Worm (Caenorhabditis elegans) whole organism, L4 larva: ENCODE data around the gene timm-17B.2.

Source experiments
- D1046.2 ChIP-seq: fragments of 200-800 bp; sonication (Bioruptor generic); IDR thresholded peaks from 2 replicates; pipeline ENCODE4 v1.3.6; 2022; ENCODE audit warnings: missing genetic modification characterization, missing compliant biosample characterization
- F26F4.8 ChIP-seq: fragments of 200-800 bp; sonication (Bioruptor generic); conservative IDR thresholded peaks from 2 replicates; pipeline ENCODE4 v1.3.6; 2022; ENCODE audit warnings: missing genetic modification characterization, missing compliant biosample characterization
- F44E2.7 ChIP-seq: fragments of 200-800 bp; sonication (Bioruptor generic); IDR thresholded peaks from 2 replicates; pipeline ENCODE4 v2.1.2; 2022; ENCODE audit warnings: missing genetic modification characterization, missing compliant biosample characterization
- R02D3.7 ChIP-seq: fragments of 150-350 bp; sonication (generic microtip); optimal IDR thresholded peaks from 3 replicates; lab custom pipeline; 2014; ENCODE audit warnings: missing biosample characterization, missing genetic modification characterization
- Y48G9A.11 ChIP-seq: fragments of 200-800 bp; sonication (Bioruptor generic); IDR thresholded peaks from 2 replicates; pipeline ENCODE4 v1.3.6; 2022; ENCODE audit warnings: missing genetic modification reagents, missing genetic modification characterization, missing compliant biosample characterization
- aly-2 ChIP-seq: sonication (generic microtip); optimal IDR thresholded peaks from 2 replicates; lab custom pipeline; 2018; ENCODE audit warnings: missing biosample characterization, missing genetic modification characterization
- ceh-32 ChIP-seq: sonication (generic microtip); optimal IDR thresholded peaks from 2 replicates; lab custom pipeline; 2016; ENCODE audit warnings: mild to moderate bottlenecking, missing genetic modification characterization, missing compliant biosample characterization; ENCODE audit not compliant: poor library complexity
- ctbp-1 ChIP-seq: fragments of 200-800 bp; sonication (Bioruptor generic); IDR thresholded peaks from 2 replicates; pipeline ENCODE4 v1.3.6; 2022; ENCODE audit warnings: missing genetic modification reagents, missing genetic modification characterization, missing compliant biosample characterization
- hmg-1.1 ChIP-seq: fragments of 200-800 bp; sonication (Bioruptor generic); IDR thresholded peaks from 2 replicates; pipeline ENCODE4 v1.3.6; 2022; ENCODE audit warnings: missing genetic modification reagents, missing genetic modification characterization, missing compliant biosample characterization
- lim-7 ChIP-seq: fragments of 200-800 bp; sonication (Bioruptor generic); IDR thresholded peaks from 2 replicates; pipeline ENCODE4 v1.3.6; 2022; ENCODE audit warnings: missing genetic modification characterization, missing compliant biosample characterization
- lin-1 ChIP-seq: fragments of 200-800 bp; sonication (Bioruptor generic); IDR thresholded peaks from 2 replicates; pipeline ENCODE4 v1.3.6; 2022; ENCODE audit warnings: missing genetic modification reagents, missing genetic modification characterization, missing compliant biosample characterization
- mxl-2 ChIP-seq: fragments of 200-800 bp; sonication (Bioruptor generic); conservative IDR thresholded peaks from 2 replicates; pipeline ENCODE4 v1.3.6; 2022; ENCODE audit warnings: missing genetic modification reagents, missing genetic modification characterization, missing compliant biosample characterization
- nhr-42 ChIP-seq: fragments of 200-800 bp; sonication (Bioruptor generic); IDR thresholded peaks from 2 replicates; pipeline ENCODE4 v1.3.6; 2022; ENCODE audit warnings: missing genetic modification characterization, missing compliant biosample characterization
- nhr-48 ChIP-seq: sonication (generic microtip); optimal IDR thresholded peaks from 2 replicates; lab custom pipeline; 2016; ENCODE audit warnings: mild to moderate bottlenecking, missing genetic modification characterization, missing compliant biosample characterization
- pha-4 ChIP-seq, 2 experiments: fragments of 150-350 bp in 1 of 2; fragments of 200-800 bp in 1 of 2; sonication (Bioruptor generic) in 1 of 2; IDR thresholded peaks in 1 of 2; optimal IDR thresholded peaks in 1 of 2; 2 replicates each; pipeline versions ENCODE4 v1.3.6 to Lab custom; 2014 to 2022; ENCODE audit warnings: missing genetic modification characterization in 2 of 2, missing genetic modification reagents in 2 of 2, missing biosample characterization in 1 of 2, missing compliant biosample characterization in 1 of 2
- php-3 ChIP-seq: fragments of 200-800 bp; sonication (Bioruptor generic); IDR thresholded peaks from 2 replicates; pipeline ENCODE4 v1.3.6; 2022; ENCODE audit warnings: missing genetic modification reagents, missing genetic modification characterization, missing compliant biosample characterization
- pqm-1 ChIP-seq: sonication (generic microtip); optimal IDR thresholded peaks from 2 replicates; lab custom pipeline; 2017; ENCODE audit warnings: missing biosample characterization, missing genetic modification characterization
- zip-2 ChIP-seq: fragments of 150-350 bp; optimal IDR thresholded peaks from 2 replicates; lab custom pipeline; 2014; ENCODE audit warnings: missing biosample characterization, missing genetic modification characterization

The timm-17B.2 gene

ce11 chrIV:8432709-8433108, 36.3 kb downstream of the timm-17B.2 start, which contains the start of the genes T26A8.4 and pdtf-1 (continued):
- no peak for TF ChIP-seq lim-7 (GFP tag; lab: Robert Waterston, UW)
- TF ChIP-seq R02D3.7 (tag; lab: Kevin White, UChicago): no peak
- peak; percentile 58; the same call in 1 of the 2 replicates for TF ChIP-seq lin-1 (GFP tag; lab: Robert Waterston, UW)
- TF ChIP-seq ctbp-1 (GFP tag; lab: Robert Waterston, UW): peak; percentile 72
- peak; percentile 67 for TF ChIP-seq php-3 (GFP tag; lab: Robert Waterston, UW)
- peak; percentile 63 for TF ChIP-seq nhr-48 (tag; lab: Kevin White, UChicago)
- peak; percentile 86 for TF ChIP-seq pha-4 (GFP tag; IDR thresholded peaks at IDR 0.05; lab: Robert Waterston, UW)
- TF ChIP-seq pha-4 (tag; optimal IDR thresholded peaks at IDR 0.05; lab: Kevin White, UChicago): no peak
- peak; percentile 87 for TF ChIP-seq nhr-42 (GFP tag; lab: Robert Waterston, UW)
- TF ChIP-seq Y48G9A.11 (GFP tag; lab: Robert Waterston, UW): peak; percentile 81
- peak; percentile 20 for TF ChIP-seq pqm-1 (tag; lab: Kevin White, UChicago)
- peak; percentile 69 for TF ChIP-seq zip-2 (tag; lab: Kevin White, UChicago)
- no peak; the same call in 1 of the 2 replicates for TF ChIP-seq mxl-2 (GFP tag; lab: Robert Waterston, UW)
- TF ChIP-seq aly-2 (tag; lab: Kevin White, UChicago): no peak
- TF ChIP-seq hmg-1.1: peak; percentile 89
- peak; percentile 99 for TF ChIP-seq D1046.2
- no peak for TF ChIP-seq F44E2.7
- no peak for TF ChIP-seq F26F4.8 (GFP tag; lab: Robert Waterston, UW)

- no peak for TF ChIP-seq ceh-32 (tag; lab: Kevin White, UChicago)
Measured at ce11 chrIV:8446904-8447303, 50.5 kb downstream of the timm-17B.2 start, which contains the start of gene T01B11.1. Gene T01B11.1, plus strand, starts transcription at chrIV:8447204.
